Worm (Caenorhabditis elegans) whole organism, L2 larva: ENCODE results near the gene F45D11.11.
"Not testable (repeated sequence)": the region's sequence is repeated elsewhere in the genome, so short reads cannot be mapped to it uniquely, and the experiment has no call there.

ENCODE experiments used
- lsy-2 ChIP-seq, 2 experiments: fragments of 150-350 bp in 1 of 2; sonication (generic microtip) in 1 of 2; optimal IDR thresholded peaks; 2 replicates each; lab custom pipeline; 2014 to 2017; ENCODE audit warnings: missing biosample characterization in 2 of 2, missing genetic modification characterization in 2 of 2
- nhr-12 ChIP-seq: fragments of 150-350 bp; optimal IDR thresholded peaks from 2 replicates; lab custom pipeline; 2014; ENCODE audit warnings: missing biosample characterization, missing genetic modification characterization

ce11 chrII:985703-986102 lies 10.3 kb downstream of the F45D11.11 start, which contains the start of gene fbxc-40:
- not testable (repeated sequence) for TF ChIP-seq lsy-2 (tag; optimal IDR thresholded peaks at IDR 0.05; lab: Kevin White, UChicago); nhr-12 (tag; lab: Kevin White, UChicago)
